Fruit fly (Drosophila melanogaster): ENCODE measurements around the gene Sgs3.

Gene Sgs3

dm6 chr3L:11491222-11491873 lies 20.7 kb upstream of the Sgs3 start (continued):
- TF ChIP-seq Elba2 (GFP tag; optimal IDR thresholded peaks at IDR 0.05) (no peak), nau (GFP tag; optimal IDR thresholded peaks at IDR 0.05) (peak; percentile 20), kay (GFP tag; optimal IDR thresholded peaks at IDR 0.05) (no peak), Aef1 (GFP tag; IDR thresholded peaks at IDR 0.05) (peak; percentile 62), Tbp (GFP tag; optimal IDR thresholded peaks at IDR 0.05) (no peak), CG10979 (tag; optimal IDR thresholded peaks at IDR 0.05) (peak; percentile 49), CG8290 (GFP tag; optimal IDR thresholded peaks at IDR 0.05) (no peak), CG8290 (tag; optimal IDR thresholded peaks at IDR 0.05) (peak in 1 of 2 experiments; percentile 83), CHES-1-like (GFP tag; optimal IDR thresholded peaks at IDR 0.05) (peak; percentile 71), H15 (GFP tag; IDR thresholded peaks at IDR 0.05) (peak; percentile 68; the same call in 2 of the 3 replicates), Ravus (GFP tag; IDR thresholded peaks at IDR 0.05) (no peak; the same call in 1 of the 2 replicates), schlank (tag; optimal IDR thresholded peaks at IDR 0.05) (peak; percentile 8), CG1647 (GFP tag; optimal IDR thresholded peaks at IDR 0.05) (no peak), CG17912 (GFP tag; optimal IDR thresholded peaks at IDR 0.05) (no peak), CG17829 (tag; optimal IDR thresholded peaks at IDR 0.05) (peak; percentile 55), klu (GFP tag; IDR thresholded peaks at IDR 0.05) (no peak; the same call in 1 of the 2 replicates), CG3847 (GFP tag; IDR thresholded peaks at IDR 0.05) (peak; percentile 64), inv (GFP tag; IDR thresholded peaks at IDR 0.05; ENCODE audit: partially characterized antibody) (no peak), salm (tag; optimal IDR thresholded peaks at IDR 0.05) (no peak), so (GFP tag; IDR thresholded peaks at IDR 0.05) (peak; percentile 67; the same call in 2 of the 3 replicates), p53 (GFP tag; optimal IDR thresholded peaks at IDR 0.05) (no peak), ATbp (GFP tag; optimal IDR thresholded peaks at IDR 0.05) (no peak), CG12769 (tag; optimal IDR thresholded peaks at IDR 0.05) (peak; percentile 79), HHEX (GFP tag; optimal IDR thresholded peaks at IDR 0.05) (peak; percentile 48), unpg (GFP tag; optimal IDR thresholded peaks at IDR 0.05) (peak; percentile 64), CG9727 (GFP tag; optimal IDR thresholded peaks at IDR 0.05) (peak; percentile 20), vnd (GFP tag; IDR thresholded peaks at IDR 0.05; ENCODE audit: partially characterized antibody) (no peak), chm (GFP tag; IDR thresholded peaks at IDR 0.05) (peak; percentile 59; the same call in 1 of the 2 replicates), exex (tag; optimal IDR thresholded peaks at IDR 0.05) (no peak), hbn (GFP tag; IDR thresholded peaks at IDR 0.05; ENCODE audit: partially characterized antibody) (no peak), ranshi (GFP tag; IDR thresholded peaks at IDR 0.05) (peak; percentile 72; the same call in 1 of the 2 replicates), Doc3 (GFP tag; IDR thresholded peaks at IDR 0.05; ENCODE audit: partially characterized antibody) (no peak), CG8359 (GFP tag; optimal IDR thresholded peaks at IDR 0.05; ENCODE audit: borderline replicate concordance) (no peak), MESR4 (GFP tag; optimal IDR thresholded peaks at IDR 0.05) (no peak), rib (GFP tag; IDR thresholded peaks at IDR 0.05) (no peak), CG6683 (GFP tag; optimal IDR thresholded peaks at IDR 0.05) (no peak), dysf (GFP tag; IDR thresholded peaks at IDR 0.05) (peak; percentile 80), grn (GFP tag; optimal IDR thresholded peaks at IDR 0.05) (no peak), Trl (optimal IDR thresholded peaks at IDR 0.05) (no peak), Trl (GFP tag; optimal IDR thresholded peaks at IDR 0.05) (no peak), cas (GFP tag; IDR thresholded peaks at IDR 0.05) (no peak), CG14965 (GFP tag; optimal IDR thresholded peaks at IDR 0.05; ENCODE audit: borderline replicate concordance) (no peak), bab2 (GFP tag; optimal IDR thresholded peaks at IDR 0.05) (peak; percentile 63), CG15269 (tag; optimal IDR thresholded peaks at IDR 0.05) (peak; percentile 79), sna (GFP tag; IDR thresholded peaks at IDR 0.05; ENCODE audit: partially characterized antibody) (no peak), CG34224 (GFP tag; IDR thresholded peaks at IDR 0.05; ENCODE audit: partially characterized antibody) (no peak), CG12391 (tag; optimal IDR thresholded peaks at IDR 0.05) (peak; percentile 54), CG11085 (GFP tag; IDR thresholded peaks at IDR 0.05) (no peak), CG1529 (GFP tag; optimal IDR thresholded peaks at IDR 0.05) (no peak), CG1602 (GFP tag; optimal IDR thresholded peaks at IDR 0.05) (peak; percentile 7)

Data from whole organism, embryonic.